Worm (Caenorhabditis elegans) whole organism, L3 larva: ENCODE data around the gene srd-39.

Experiments used
- R02D3.7 ChIP-seq: fragments of 150-350 bp; optimal IDR thresholded peaks from 2 replicates; lab custom pipeline; 2014; ENCODE audit warnings: missing biosample characterization, missing genetic modification characterization
- aly-2 ChIP-seq: fragments of 150-350 bp; optimal IDR thresholded peaks from 2 replicates; lab custom pipeline; 2014; ENCODE audit warnings: missing biosample characterization, missing genetic modification characterization
- ceh-28 ChIP-seq: fragments of 150-350 bp; optimal IDR thresholded peaks from 2 replicates; lab custom pipeline; 2014; ENCODE audit warnings: missing biosample characterization, missing genetic modification reagents, missing genetic modification characterization
- ceh-82 ChIP-seq: fragments of 150-350 bp; optimal IDR thresholded peaks from 2 replicates; lab custom pipeline; 2014; ENCODE audit warnings: missing biosample characterization, missing genetic modification characterization
- ceh-9 ChIP-seq: sonication (generic microtip); optimal IDR thresholded peaks from 2 replicates; lab custom pipeline; 2018; ENCODE audit warnings: missing biosample characterization, missing genetic modification characterization
- daf-12 ChIP-seq: fragments of 150-350 bp; optimal IDR thresholded peaks from 2 replicates; lab custom pipeline; 2014; ENCODE audit warnings: missing biosample characterization, missing genetic modification reagents, missing genetic modification characterization
- egl-27 ChIP-seq: sonication (generic microtip); optimal IDR thresholded peaks from 4 replicates; lab custom pipeline; 2017; ENCODE audit warnings: missing biosample characterization, missing genetic modification reagents, missing genetic modification characterization
- egl-5 ChIP-seq: fragments of 150-350 bp; optimal IDR thresholded peaks from 2 replicates; lab custom pipeline; 2017; ENCODE audit warnings: missing biosample characterization, missing genetic modification reagents, missing genetic modification characterization, inconsistent platforms
- elt-1 ChIP-seq: fragments of 150-350 bp; optimal IDR thresholded peaks from 2 replicates; lab custom pipeline; 2014; ENCODE audit warnings: missing biosample characterization, missing genetic modification characterization
- elt-2 ChIP-seq: sonication (generic microtip); optimal IDR thresholded peaks from 2 replicates; lab custom pipeline; 2016; ENCODE audit warnings: missing genetic modification reagents, mild to moderate bottlenecking, missing genetic modification characterization, missing compliant biosample characterization
- elt-3 ChIP-seq, 3 experiments: fragments of 150-350 bp in 1 of 3; sonication (generic microtip) in 2 of 3; optimal IDR thresholded peaks; 2 replicates in 2 of 3; 4 replicates in 1 of 3; lab custom pipeline; 2014 to 2017; ENCODE audit warnings: missing biosample characterization in 3 of 3, missing genetic modification characterization in 3 of 3
- eor-1 ChIP-seq, 2 experiments: fragments of 150-350 bp; optimal IDR thresholded peaks; 2 replicates each; lab custom pipeline; 2014 to 2018; ENCODE audit warnings: missing biosample characterization in 2 of 2, missing genetic modification characterization in 2 of 2
- fkh-10 ChIP-seq: sonication (generic microtip); optimal IDR thresholded peaks from 2 replicates; lab custom pipeline; 2017; ENCODE audit warnings: missing biosample characterization, missing genetic modification reagents, missing genetic modification characterization
- fkh-2 ChIP-seq: fragments of 150-350 bp; optimal IDR thresholded peaks from 2 replicates; lab custom pipeline; 2014; ENCODE audit warnings: missing biosample characterization, missing genetic modification reagents, missing genetic modification characterization
- fos-1 ChIP-seq: fragments of 150-350 bp; optimal IDR thresholded peaks from 2 replicates; lab custom pipeline; 2014; ENCODE audit warnings: missing biosample characterization, missing genetic modification characterization
- lin-39 ChIP-seq: fragments of 150-350 bp; optimal IDR thresholded peaks from 2 replicates; lab custom pipeline; 2018; ENCODE audit warnings: missing biosample characterization, missing genetic modification reagents, missing genetic modification characterization
- lsy-12 ChIP-seq: sonication (generic microtip); optimal IDR thresholded peaks from 2 replicates; lab custom pipeline; 2016; ENCODE audit warnings: mild to moderate bottlenecking, missing genetic modification characterization, missing compliant biosample characterization
- mdl-1 ChIP-seq: fragments of 150-350 bp; optimal IDR thresholded peaks from 2 replicates; lab custom pipeline; 2014; ENCODE audit warnings: missing biosample characterization, missing genetic modification characterization
- mml-1 ChIP-seq: fragments of 150-350 bp; sonication (generic microtip); optimal IDR thresholded peaks from 3 replicates; lab custom pipeline; 2014; ENCODE audit warnings: missing biosample characterization, missing genetic modification characterization
- nfya-1 ChIP-seq: sonication (generic microtip); optimal IDR thresholded peaks from 2 replicates; lab custom pipeline; 2017; ENCODE audit warnings: missing genetic modification characterization, mild to moderate bottlenecking, missing compliant biosample characterization, antibody characterized with exemption, moderate library complexity; ENCODE audit not compliant: insufficient read depth
- nhr-11 ChIP-seq: fragments of 150-350 bp; optimal IDR thresholded peaks from 2 replicates; lab custom pipeline; 2014; ENCODE audit warnings: missing biosample characterization, missing genetic modification characterization
- nhr-12 ChIP-seq: fragments of 150-350 bp; optimal IDR thresholded peaks from 2 replicates; lab custom pipeline; 2014; ENCODE audit warnings: missing biosample characterization, missing genetic modification characterization
- nhr-23 ChIP-seq: fragments of 150-350 bp; optimal IDR thresholded peaks from 2 replicates; lab custom pipeline; 2014; ENCODE audit warnings: missing biosample characterization, missing genetic modification reagents, missing genetic modification characterization
- nhr-25 ChIP-seq: sonication (generic microtip); optimal IDR thresholded peaks from 2 replicates; lab custom pipeline; 2017; ENCODE audit warnings: missing biosample characterization, missing genetic modification characterization
- nhr-43 ChIP-seq: sonication (generic microtip); optimal IDR thresholded peaks from 2 replicates; lab custom pipeline; 2016; ENCODE audit warnings: mild to moderate bottlenecking, missing genetic modification characterization, missing compliant biosample characterization; ENCODE audit not compliant: poor library complexity, severe bottlenecking
- nhr-67 ChIP-seq: fragments of 150-350 bp; optimal IDR thresholded peaks from 2 replicates; lab custom pipeline; 2014; ENCODE audit warnings: missing biosample characterization, missing genetic modification characterization
- nhr-77 ChIP-seq: fragments of 150-350 bp; optimal IDR thresholded peaks from 2 replicates; lab custom pipeline; 2014; ENCODE audit warnings: missing biosample characterization, missing genetic modification characterization
- pha-4 ChIP-seq: fragments of 150-350 bp; optimal IDR thresholded peaks from 2 replicates; lab custom pipeline; 2014; ENCODE audit warnings: missing biosample characterization, missing genetic modification reagents, missing genetic modification characterization
- pqm-1 ChIP-seq: fragments of 150-350 bp; optimal IDR thresholded peaks from 2 replicates; lab custom pipeline; 2017; ENCODE audit warnings: missing biosample characterization, missing genetic modification characterization, inconsistent platforms
- snpc-4 ChIP-seq: fragments of 150-350 bp; optimal IDR thresholded peaks from 2 replicates; lab custom pipeline; 2014; ENCODE audit warnings: missing biosample characterization, missing genetic modification characterization
- tbx-2 ChIP-seq: sonication (generic microtip); optimal IDR thresholded peaks from 2 replicates; lab custom pipeline; 2016; ENCODE audit warnings: mild to moderate bottlenecking, missing genetic modification characterization, missing compliant biosample characterization
- unc-39 ChIP-seq: sonication (generic microtip); optimal IDR thresholded peaks from 4 replicates; lab custom pipeline; 2017; ENCODE audit warnings: missing biosample characterization, missing genetic modification characterization
- unc-62 ChIP-seq: fragments of 150-350 bp; sonication (generic microtip); optimal IDR thresholded peaks from 4 replicates; lab custom pipeline; 2014; ENCODE audit warnings: missing biosample characterization, missing genetic modification reagents, missing genetic modification characterization

Gene srd-39

DNA sequence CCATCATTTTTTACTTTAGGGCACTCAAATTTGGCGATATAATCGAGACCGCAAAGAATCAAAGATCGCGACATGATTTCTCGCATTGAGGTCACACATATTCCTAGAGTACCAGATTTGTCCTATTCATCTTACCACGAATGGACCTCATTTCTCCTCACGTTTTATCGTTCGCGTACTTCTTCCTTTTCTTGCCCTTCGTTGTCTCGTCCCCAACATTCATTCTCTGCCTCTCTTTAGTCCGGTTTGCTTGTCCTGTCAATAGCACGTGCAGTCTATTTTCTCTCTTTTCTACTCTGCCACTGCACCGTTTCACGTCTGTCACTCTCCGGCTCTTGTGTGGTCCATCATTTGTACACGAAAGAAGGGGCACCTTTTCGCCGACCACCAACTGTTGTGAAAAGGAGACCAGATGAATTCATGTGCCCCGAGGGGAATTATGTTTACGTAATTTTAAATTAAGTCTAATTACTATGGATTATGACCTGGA, 49.0 kb downstream of the srd-39 start (continued):
- TF ChIP-seq mml-1 (no peak), pqm-1 (tag; lab: Kevin White, UChicago) (peak; percentile 0), nhr-11 (tag; lab: Kevin White, UChicago) (no peak), nhr-43 (peak; percentile 44), fkh-10 (no peak), egl-27 (tag; lab: Kevin White, UChicago) (peak; percentile 19), eor-1 (tag; optimal IDR thresholded peaks at IDR 0.05; lab: Kevin White, UChicago) (no peak), daf-12 (tag; lab: Kevin White, UChicago) (no peak), tbx-2 (tag; lab: Kevin White, UChicago) (peak; percentile 42), lsy-12 (tag; lab: Kevin White, UChicago) (peak; percentile 25), elt-1 (peak; percentile 82)

DNA sequence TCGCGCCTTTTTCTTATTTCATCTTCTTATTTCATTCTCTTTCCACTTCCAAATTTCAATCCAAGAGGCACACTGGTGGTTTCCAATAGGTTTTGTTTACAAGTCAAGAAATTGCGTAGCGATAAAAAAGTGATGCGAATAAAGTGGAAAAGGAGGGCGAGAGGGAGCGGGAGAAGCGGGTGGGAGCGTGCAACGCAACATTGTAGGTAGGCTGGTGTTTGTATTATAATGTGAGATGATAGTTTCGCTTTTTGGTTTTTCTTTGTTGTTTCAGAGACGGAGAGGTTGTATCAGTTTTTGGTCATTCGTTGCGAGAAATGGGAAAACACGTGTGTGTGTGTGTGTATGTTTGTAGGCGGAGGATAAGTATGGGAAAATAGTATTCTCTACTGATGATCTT, 50.2 kb downstream of the srd-39 start:
- no peak for TF ChIP-seq eor-1 (tag; optimal IDR thresholded peaks at IDR 0.05; lab: Kevin White, UChicago)
- TF ChIP-seq nhr-11 (tag; lab: Kevin White, UChicago), result no peak
- no peak for TF ChIP-seq unc-39
- peak; percentile 34 for TF ChIP-seq nfya-1
- no peak for TF ChIP-seq egl-5
- TF ChIP-seq pha-4 (tag; lab: Kevin White, UChicago), result peak; percentile 92
- peak; percentile 82 for TF ChIP-seq nhr-25
- no peak for TF ChIP-seq ceh-82 (tag; lab: Kevin White, UChicago)
- TF ChIP-seq fkh-2 (tag; lab: Kevin White, UChicago), result no peak
- peak; percentile 55 for TF ChIP-seq nhr-43
- no peak for TF ChIP-seq unc-62 (GFP tag; lab: Kevin White, UChicago)
- no peak for TF ChIP-seq ceh-9 (tag; lab: Kevin White, UChicago)
- peak; percentile 79 for TF ChIP-seq elt-2 (tag; lab: Kevin White, UChicago)
- TF ChIP-seq R02D3.7 (tag; lab: Kevin White, UChicago), result no peak
- peak; percentile 56 for TF ChIP-seq mdl-1 (tag; lab: Kevin White, UChicago)
- TF ChIP-seq snpc-4, result peak; percentile 5
- peak; percentile 72 for TF ChIP-seq nhr-23 (tag; lab: Kevin White, UChicago)
- peak; percentile 80 for TF ChIP-seq pqm-1 (tag; lab: Kevin White, UChicago)
- TF ChIP-seq fos-1 (tag; lab: Kevin White, UChicago), result peak; percentile 36
- TF ChIP-seq lin-39, result no peak
- no peak for TF ChIP-seq fkh-10
- TF ChIP-seq nhr-77, result no peak

ce11 chrX:13249102-13249501, 51.3 kb downstream of the srd-39 start:
- TF ChIP-seq elt-2 (tag; lab: Kevin White, UChicago), result no peak
- no peak for TF ChIP-seq elt-3 (tag; optimal IDR thresholded peaks at IDR 0.05; lab: Kevin White, UChicago)
- TF ChIP-seq lin-39, result no peak
- TF ChIP-seq ceh-28 (tag; lab: Kevin White, UChicago), result no peak
- TF ChIP-seq egl-5, result no peak
- no peak for TF ChIP-seq nhr-67 (tag; lab: Kevin White, UChicago)
- TF ChIP-seq aly-2 (tag; lab: Kevin White, UChicago), result no peak
- TF ChIP-seq unc-39, result no peak
- TF ChIP-seq daf-12 (tag; lab: Kevin White, UChicago), result no peak
- TF ChIP-seq fkh-2 (tag; lab: Kevin White, UChicago), result no peak
- no peak for TF ChIP-seq nhr-12 (tag; lab: Kevin White, UChicago)
- no peak for TF ChIP-seq mml-1
- TF ChIP-seq, all 47 proteins: peak for 0
